Worm (Caenorhabditis elegans): ENCODE data around the gene Y105C5A.12.

- TF ChIP-seq unc-62 (GFP tag; optimal IDR thresholded peaks at IDR 0.05) (no peak), bed-3 (GFP tag; optimal IDR thresholded peaks at IDR 0.05) (no peak), unc-39 (tag; optimal IDR thresholded peaks at IDR 0.05) (no peak), ztf-11 (tag; optimal IDR thresholded peaks at IDR 0.05) (no peak), ham-2 (GFP tag; optimal IDR thresholded peaks at IDR 0.05) (no peak), nhr-12 (tag; optimal IDR thresholded peaks at IDR 0.05) (no peak), nhr-237 (tag; optimal IDR thresholded peaks at IDR 0.05) (no peak), tbx-8 (GFP tag; optimal IDR thresholded peaks at IDR 0.05) (no peak), lsy-2 (tag; optimal IDR thresholded peaks at IDR 0.05) (no peak), nhr-76 (tag; optimal IDR thresholded peaks at IDR 0.05) (no peak), snpc-4 (tag; optimal IDR thresholded peaks at IDR 0.05) (no peak), zip-8 (tag; optimal IDR thresholded peaks at IDR 0.05) (no peak), blmp-1 (tag; optimal IDR thresholded peaks at IDR 0.05) (no peak), nhr-28 (tag; optimal IDR thresholded peaks at IDR 0.05) (no peak)
Measured at ce11 chrIV:15684521-15684920, 42.9 kb upstream of the Y105C5A.12 start.
